Worm (Caenorhabditis elegans) whole organism, late embryonic: ENCODE measurements around the gene srh-244.

Experiments
- K02D7.2 ChIP-seq: sonication (generic microtip); optimal IDR thresholded peaks from 2 replicates; lab custom pipeline; 2017; ENCODE audit warnings: mild to moderate bottlenecking, missing genetic modification characterization, missing compliant biosample characterization
- ceh-2 ChIP-seq: sonication (generic microtip); optimal IDR thresholded peaks from 2 replicates; lab custom pipeline; 2016; ENCODE audit warnings: missing genotype, missing genetic modification characterization, missing compliant biosample characterization
- ceh-30 ChIP-seq: fragments of 150-350 bp; optimal IDR thresholded peaks from 2 replicates; lab custom pipeline; 2014; ENCODE audit warnings: missing biosample characterization, missing genetic modification characterization
- che-1 ChIP-seq: sonication (generic microtip); optimal IDR thresholded peaks from 2 replicates; lab custom pipeline; 2016; ENCODE audit warnings: mild to moderate bottlenecking, missing genetic modification characterization, missing compliant biosample characterization
- hlh-15 ChIP-seq: sonication (generic microtip); optimal IDR thresholded peaks from 2 replicates; lab custom pipeline; 2016; ENCODE audit warnings: missing genetic modification characterization, missing compliant biosample characterization
- nhr-11 ChIP-seq: fragments of 150-350 bp; optimal IDR thresholded peaks from 2 replicates; lab custom pipeline; 2014; ENCODE audit warnings: missing biosample characterization, missing genetic modification characterization

ce11 chrV:7313233-7313632 is 30.4 kb upstream of the srh-244 start, which contains the start of gene srx-6:
- no peak for TF ChIP-seq ceh-30 (tag; lab: Kevin White, UChicago)
- no peak for TF ChIP-seq che-1 (tag; lab: Kevin White, UChicago)
- no peak for TF ChIP-seq ceh-2 (tag; lab: Kevin White, UChicago)
- TF ChIP-seq K02D7.2 (tag; lab: Kevin White, UChicago): no peak
- no peak for TF ChIP-seq hlh-15 (tag; lab: Kevin White, UChicago)
- no peak for TF ChIP-seq nhr-11 (tag; lab: Kevin White, UChicago)
